Fruit fly (Drosophila melanogaster) whole organism, embryonic: Measurements from ENCODE around the gene CG17930.

ENCODE experiments used
- CG14710 ChIP-seq: fragments of 200-800 bp; sonication (Bioruptor generic); optimal IDR thresholded peaks from 3 replicates; lab custom pipeline; 2019; ENCODE audit warnings: missing biosample characterization, mild to moderate bottlenecking, missing genetic modification characterization, moderate library complexity
- CG14860 ChIP-seq: fragments of 200-800 bp; sonication (Bioruptor generic); IDR thresholded peaks from 3 replicates; pipeline ENCODE4 v1.3.6; 2022; ENCODE audit warnings: missing biosample characterization, missing genetic modification characterization; ENCODE audit not compliant: partially characterized antibody
- CG15479 ChIP-seq: fragments of 200-800 bp; sonication (Bioruptor generic); optimal IDR thresholded peaks from 3 replicates; lab custom pipeline; 2019; ENCODE audit warnings: missing biosample characterization, mild to moderate bottlenecking, missing genetic modification characterization, moderate library complexity
- CG15601 ChIP-seq: fragments of 200-800 bp; sonication (Bioruptor generic); optimal IDR thresholded peaks from 3 replicates; lab custom pipeline; 2019; ENCODE audit warnings: missing biosample characterization, mild to moderate bottlenecking, missing genetic modification characterization, moderate library complexity
- CG17612 ChIP-seq: fragments of 200-800 bp; sonication (Bioruptor generic); IDR thresholded peaks from 2 replicates; pipeline ENCODE4 v1.3.6; 2022; ENCODE audit warnings: missing biosample characterization, missing genetic modification characterization
- CG17829 ChIP-seq: fragments of 200-800 bp; optimal IDR thresholded peaks from 2 replicates; lab custom pipeline; 2019; ENCODE audit warnings: missing biosample characterization, mild to moderate bottlenecking, missing genetic modification characterization, moderate library complexity
- CG30020 ChIP-seq: fragments of 200-800 bp; optimal IDR thresholded peaks from 2 replicates; lab custom pipeline; 2019; ENCODE audit warnings: missing biosample characterization, mild to moderate bottlenecking, missing genetic modification characterization, moderate library complexity
- CG32767 ChIP-seq: fragments of 200-800 bp; sonication (Bioruptor generic); IDR thresholded peaks from 2 replicates; pipeline ENCODE4 v1.3.6; 2022; ENCODE audit warnings: missing biosample characterization, missing genetic modification characterization
- CG4617 ChIP-seq: fragments of 200-800 bp; sonication (Bioruptor generic); optimal IDR thresholded peaks from 3 replicates; lab custom pipeline; 2016; ENCODE audit warnings: missing biosample characterization, missing genetic modification characterization, borderline replicate concordance
- CG4820 ChIP-seq: fragments of 200-800 bp; sonication (Bioruptor generic); optimal IDR thresholded peaks from 3 replicates; lab custom pipeline; 2016; ENCODE audit warnings: missing biosample characterization, missing genetic modification characterization
- CG7357 ChIP-seq: fragments of 200-800 bp; sonication (Bioruptor generic); IDR thresholded peaks from 3 replicates; pipeline ENCODE4 v1.3.6; 2022; ENCODE audit warnings: missing biosample characterization, missing genetic modification characterization
- CG8359 ChIP-seq: fragments of 200-800 bp; sonication (Bioruptor generic); optimal IDR thresholded peaks from 2 replicates; lab custom pipeline; 2017; ENCODE audit warnings: missing biosample characterization, mild to moderate bottlenecking, missing genetic modification characterization, borderline replicate concordance
- CG9797 ChIP-seq: fragments of 200-800 bp; sonication (Bioruptor generic); optimal IDR thresholded peaks from 3 replicates; lab custom pipeline; 2018; ENCODE audit warnings: missing biosample characterization, mild to moderate bottlenecking, missing genetic modification characterization
- CoRest ChIP-seq: fragments of 200-800 bp; sonication (Bioruptor generic); optimal IDR thresholded peaks from 3 replicates; lab custom pipeline; 2018; ENCODE audit warnings: missing biosample characterization, mild to moderate bottlenecking, missing genetic modification characterization, moderate library complexity
- CrebB ChIP-seq: fragments of 200-800 bp; sonication (Bioruptor generic); optimal IDR thresholded peaks from 3 replicates; lab custom pipeline; 2018; ENCODE audit warnings: missing biosample characterization, mild to moderate bottlenecking, missing genetic modification characterization
- Doc2 ChIP-seq: fragments of 200-800 bp; sonication (Bioruptor generic); IDR thresholded peaks from 2 replicates; pipeline ENCODE4 v1.3.6; 2022; ENCODE audit warnings: missing biosample characterization, missing genetic modification characterization
- Doc3 ChIP-seq: fragments of 200-800 bp; sonication (Bioruptor generic); IDR thresholded peaks from 3 replicates; pipeline ENCODE4 v1.3.6; 2022; ENCODE audit warnings: missing biosample characterization, missing genetic modification characterization; ENCODE audit not compliant: partially characterized antibody
- ERR ChIP-seq: fragments of 200-800 bp; sonication (Bioruptor generic); optimal IDR thresholded peaks from 2 replicates; lab custom pipeline; 2016; ENCODE audit warnings: missing biosample characterization, missing genetic modification characterization
- Ets97D ChIP-seq: fragments of 200-800 bp; sonication (Bioruptor generic); optimal IDR thresholded peaks from 3 replicates; lab custom pipeline; 2016; ENCODE audit warnings: missing biosample characterization, missing genetic modification characterization
- HmgD ChIP-seq: fragments of 200-800 bp; sonication (Bioruptor generic); optimal IDR thresholded peaks from 3 replicates; lab custom pipeline; 2016; ENCODE audit warnings: missing biosample characterization, missing genetic modification characterization
- HmgZ ChIP-seq: fragments of 200-800 bp; sonication (Bioruptor generic); optimal IDR thresholded peaks from 2 replicates; lab custom pipeline; 2018; ENCODE audit warnings: missing biosample characterization, mild to moderate bottlenecking, missing genetic modification characterization
- Hmr ChIP-seq: fragments of 200-800 bp; sonication (Bioruptor generic); optimal IDR thresholded peaks from 3 replicates; lab custom pipeline; 2017; ENCODE audit warnings: mild to moderate bottlenecking, missing biosample characterization, missing genetic modification reagents, missing genetic modification characterization
- Hr3 ChIP-seq: fragments of 200-800 bp; sonication (Bioruptor generic); optimal IDR thresholded peaks from 3 replicates; lab custom pipeline; 2016; ENCODE audit warnings: missing biosample characterization, missing genetic modification characterization
- Lhr ChIP-seq: fragments of 200-800 bp; sonication (Bioruptor generic); optimal IDR thresholded peaks from 3 replicates; lab custom pipeline; 2017; ENCODE audit warnings: mild to moderate bottlenecking, missing biosample characterization, missing genetic modification reagents, missing genetic modification characterization
- MESR4 ChIP-seq: fragments of 200-800 bp; sonication (Bioruptor generic); optimal IDR thresholded peaks from 2 replicates; lab custom pipeline; 2018; ENCODE audit warnings: missing biosample characterization, mild to moderate bottlenecking, missing genetic modification characterization, moderate library complexity
- Med ChIP-seq: fragments of 200-800 bp; sonication (Bioruptor generic); peaks from one replicate; lab custom pipeline; 2016; ENCODE audit warnings: missing biosample characterization, missing genetic modification characterization, mild to moderate bottlenecking, inconsistent platforms, moderate library complexity
- Myb ChIP-seq: fragments of 200-800 bp; sonication (Bioruptor generic); optimal IDR thresholded peaks from 2 replicates; lab custom pipeline; 2016; ENCODE audit warnings: missing biosample characterization, missing genetic modification characterization
- NC2β ChIP-seq: fragments of 200-800 bp; sonication (Bioruptor generic); optimal IDR thresholded peaks from 2 replicates; lab custom pipeline; 2016; ENCODE audit warnings: missing biosample characterization, missing genetic modification characterization
- PHDP ChIP-seq: fragments of 200-800 bp; sonication (Bioruptor generic); optimal IDR thresholded peaks from 3 replicates; lab custom pipeline; 2018; ENCODE audit warnings: missing biosample characterization, mild to moderate bottlenecking, missing genetic modification characterization, moderate library complexity
- Pdp1 ChIP-seq, 2 experiments: fragments of 200-800 bp; sonication (Bioruptor generic); optimal IDR thresholded peaks; 3 replicates each; lab custom pipeline; 2016; ENCODE audit warnings: missing biosample characterization in 2 of 2, missing genetic modification characterization in 2 of 2, mild to moderate bottlenecking in 1 of 2, moderate library complexity in 1 of 2
- Ssrp ChIP-seq: fragments of 200-800 bp; sonication (Bioruptor generic); optimal IDR thresholded peaks from 2 replicates; lab custom pipeline; 2018; ENCODE audit warnings: missing biosample characterization, mild to moderate bottlenecking, missing genetic modification characterization, moderate library complexity
- YL-1 ChIP-seq: fragments of 200-800 bp; sonication (Bioruptor generic); optimal IDR thresholded peaks from 3 replicates; lab custom pipeline; 2017; ENCODE audit warnings: missing biosample characterization, mild to moderate bottlenecking, missing genetic modification characterization
- bcd ChIP-seq: fragments of 200-800 bp; sonication (Bioruptor generic); optimal IDR thresholded peaks from 2 replicates; lab custom pipeline; 2017; ENCODE audit warnings: missing biosample characterization, mild to moderate bottlenecking, missing genetic modification characterization
- bigmax ChIP-seq: fragments of 200-800 bp; sonication (Bioruptor generic); optimal IDR thresholded peaks from 2 replicates; lab custom pipeline; 2018; ENCODE audit warnings: missing biosample characterization, mild to moderate bottlenecking, missing genetic modification characterization
- dysf ChIP-seq: fragments of 200-800 bp; sonication (Bioruptor generic); IDR thresholded peaks from 3 replicates; pipeline ENCODE4 v1.3.6; 2022; ENCODE audit warnings: missing biosample characterization, missing genetic modification characterization
- ftz-f1 ChIP-seq: fragments of 200-800 bp; sonication (Bioruptor generic); optimal IDR thresholded peaks from 2 replicates; lab custom pipeline; 2016; ENCODE audit warnings: missing biosample characterization, missing genetic modification characterization
- gcm ChIP-seq: fragments of 200-800 bp; sonication (Bioruptor generic); optimal IDR thresholded peaks from 2 replicates; lab custom pipeline; 2019; ENCODE audit warnings: missing biosample characterization, mild to moderate bottlenecking, missing genetic modification characterization, moderate library complexity
- gem ChIP-seq: fragments of 200-800 bp; sonication (Bioruptor generic); optimal IDR thresholded peaks from 2 replicates; lab custom pipeline; 2019; ENCODE audit warnings: missing biosample characterization, mild to moderate bottlenecking, missing genetic modification characterization, moderate library complexity
- gfzf ChIP-seq: fragments of 200-800 bp; sonication (Bioruptor generic); optimal IDR thresholded peaks from 2 replicates; lab custom pipeline; 2016; ENCODE audit warnings: missing biosample characterization, mild to moderate bottlenecking, missing genetic modification characterization, moderate library complexity
- grau ChIP-seq: fragments of 200-800 bp; optimal IDR thresholded peaks from 3 replicates; lab custom pipeline; 2019; ENCODE audit warnings: missing biosample characterization, mild to moderate bottlenecking, missing genetic modification characterization, moderate library complexity
- grn ChIP-seq: fragments of 200-800 bp; sonication (Bioruptor generic); optimal IDR thresholded peaks from 3 replicates; lab custom pipeline; 2017; ENCODE audit warnings: missing biosample characterization, missing genetic modification characterization
- gsb-n ChIP-seq: fragments of 200-800 bp; sonication (Bioruptor generic); optimal IDR thresholded peaks from 3 replicates; lab custom pipeline; 2018; ENCODE audit warnings: missing biosample characterization, mild to moderate bottlenecking, missing genetic modification characterization
- hbn ChIP-seq: fragments of 200-800 bp; sonication (Bioruptor generic); IDR thresholded peaks from 2 replicates; pipeline ENCODE4 v1.3.6; 2022; ENCODE audit warnings: missing biosample characterization, missing genetic modification characterization; ENCODE audit not compliant: partially characterized antibody
- mld ChIP-seq: fragments of 200-800 bp; sonication (Bioruptor generic); IDR thresholded peaks from 3 replicates; pipeline ENCODE4 v1.3.6; 2022; ENCODE audit warnings: missing biosample characterization, missing genetic modification characterization; ENCODE audit not compliant: partially characterized antibody
- phol ChIP-seq: fragments of 200-800 bp; sonication (Bioruptor generic); optimal IDR thresholded peaks from 3 replicates; lab custom pipeline; 2018; ENCODE audit warnings: missing biosample characterization, mild to moderate bottlenecking, missing genetic modification characterization, moderate library complexity
- sens ChIP-seq: fragments of 200-800 bp; sonication (Bioruptor generic); peaks from one replicate; lab custom pipeline; 2016; ENCODE audit warnings: missing biosample characterization, missing genetic modification characterization
- sens-2 ChIP-seq: fragments of 200-800 bp; sonication (Bioruptor generic); IDR thresholded peaks from 2 replicates; pipeline ENCODE4 v1.3.6; 2022; ENCODE audit warnings: missing biosample characterization, missing genetic modification characterization
- sob ChIP-seq: fragments of 200-800 bp; sonication (Bioruptor generic); IDR thresholded peaks from 2 replicates; pipeline ENCODE4 v1.3.6; 2022; ENCODE audit warnings: missing biosample characterization, missing genetic modification characterization
- stwl ChIP-seq: fragments of 200-800 bp; sonication (Bioruptor generic); optimal IDR thresholded peaks from 3 replicates; lab custom pipeline; 2018; ENCODE audit warnings: missing biosample characterization, mild to moderate bottlenecking, missing genetic modification characterization, moderate library complexity
- trem ChIP-seq: fragments of 200-800 bp; optimal IDR thresholded peaks from 3 replicates; lab custom pipeline; 2019; ENCODE audit warnings: missing biosample characterization, mild to moderate bottlenecking, missing genetic modification characterization, moderate library complexity

The CG17930 gene

dm6 chr3R:16359098-16359497, 31.4 kb downstream of the CG17930 start, which contains the start of gene CG17931 (continued):
- TF ChIP-seq CG8359 (GFP tag; lab: Kevin White, UChicago) (peak; percentile 13), Med (GFP tag; lab: Kevin White, UChicago) (peak; percentile 83), ERR (no peak), phol (tag; lab: Kevin White, UChicago) (peak; percentile 79), grau (tag; lab: Kevin White, UChicago) (peak; percentile 37), sens (GFP tag; lab: Kevin White, UChicago) (peak; percentile 81), Ssrp (tag; lab: Kevin White, UChicago) (no peak), CG30020 (tag; lab: Kevin White, UChicago) (peak; percentile 50), Myb (GFP tag; lab: Kevin White, UChicago) (peak; percentile 93), CG7357 (GFP tag; lab: Robert Waterston, UW) (no peak), Doc2 (no peak), Hr3 (GFP tag; lab: Kevin White, UChicago) (peak; percentile 8), sob (GFP tag; lab: Robert Waterston, UW) (no peak), grn (peak; percentile 8), stwl (tag; lab: Kevin White, UChicago) (peak; percentile 90), CG15601 (peak; percentile 68), Lhr (GFP tag; lab: Kevin White, UChicago) (peak; percentile 60), mld (GFP tag; lab: Robert Waterston, UW) (no peak), Doc3 (GFP tag; lab: Robert Waterston, UW) (no peak), PHDP (tag; lab: Kevin White, UChicago) (no peak), sens-2 (GFP tag; lab: Robert Waterston, UW) (no peak), CG4617 (GFP tag; lab: Kevin White, UChicago) (peak; percentile 97), Pdp1 (GFP tag; optimal IDR thresholded peaks at IDR 0.05; lab: Kevin White, UChicago) (peak in 1 of 2 experiments; percentile 58), gfzf (GFP tag; lab: Kevin White, UChicago) (peak; percentile 98), gcm (GFP tag; lab: Kevin White, UChicago) (peak; percentile 1), CG9797 (peak; percentile 90), CG32767 (GFP tag; lab: Robert Waterston, UW) (no peak), bcd (GFP tag; lab: Kevin White, UChicago) (peak; percentile 3), hbn (GFP tag; lab: Robert Waterston, UW) (no peak), Ets97D (GFP tag; lab: Kevin White, UChicago) (peak; percentile 82), NC2β (GFP tag; lab: Kevin White, UChicago) (peak; percentile 20), CG17612 (GFP tag; lab: Robert Waterston, UW) (no peak), CG14710 (peak; percentile 66), HmgZ (tag; lab: Kevin White, UChicago) (peak; percentile 80), CG17829 (tag; lab: Kevin White, UChicago) (peak; percentile 44), CG14860 (GFP tag; lab: Robert Waterston, UW) (no peak), CrebB (tag; lab: Kevin White, UChicago) (peak; percentile 27), CG4820 (no peak), Hmr (GFP tag; lab: Kevin White, UChicago) (peak; percentile 48), gem (tag; lab: Kevin White, UChicago) (no peak), CoRest (tag; lab: Kevin White, UChicago) (peak; percentile 35), trem (tag; lab: Kevin White, UChicago) (peak; percentile 60), gsb-n (tag; lab: Kevin White, UChicago) (peak; percentile 8), HmgD (GFP tag; lab: Kevin White, UChicago) (peak; percentile 5), bigmax (GFP tag; lab: Kevin White, UChicago) (peak; percentile 30), CG15479 (GFP tag; lab: Kevin White, UChicago) (peak; percentile 10), MESR4 (GFP tag; lab: Kevin White, UChicago) (peak; percentile 97), ftz-f1 (peak; percentile 10), YL-1 (peak; percentile 62), dysf (GFP tag; lab: Robert Waterston, UW) (no peak)
